Worm (Caenorhabditis elegans): ENCODE measurements around the gene sma-1.

DNA sequence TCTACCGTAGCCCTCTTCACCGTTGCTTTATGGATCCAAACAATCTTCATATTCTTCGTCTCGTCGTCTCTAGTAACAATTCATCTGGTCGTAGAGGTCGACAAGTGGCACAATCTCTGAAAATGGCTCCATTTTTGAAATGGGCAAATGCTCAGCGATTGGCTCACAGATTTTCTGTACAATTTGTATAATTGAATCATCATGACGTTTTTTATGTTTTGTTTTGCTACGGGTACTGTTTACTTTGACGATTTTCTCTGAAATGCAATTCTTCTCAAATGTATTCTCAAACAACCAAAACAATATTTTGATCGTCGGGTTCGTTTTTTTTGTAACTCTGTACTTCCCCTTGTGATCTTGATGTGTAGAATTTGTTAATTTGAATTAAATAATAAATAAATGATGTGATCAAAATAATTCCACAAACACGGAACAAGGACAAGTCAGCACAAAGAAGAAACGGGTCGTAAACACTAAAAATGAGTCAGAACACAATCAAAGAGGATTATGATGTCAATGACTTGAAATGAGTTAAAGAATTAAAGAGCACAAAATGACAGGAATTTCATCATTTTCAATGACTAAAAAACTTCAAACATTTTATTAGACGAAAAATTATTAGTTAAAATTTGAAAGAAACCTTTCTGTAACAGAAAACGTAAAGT, 37.2 kb upstream of the sma-1 start:
- TF ChIP-seq ztf-29 (GFP tag; IDR thresholded peaks at IDR 0.05): no peak
- TF ChIP-seq tab-1 (GFP tag; IDR thresholded peaks at IDR 0.05): no peak
- TF ChIP-seq klf-2 (GFP tag; conservative IDR thresholded peaks at IDR 0.05): no peak
- no peak for TF ChIP-seq ztf-23 (GFP tag; IDR thresholded peaks at IDR 0.05)
- TF ChIP-seq cog-1 (tag; optimal IDR thresholded peaks at IDR 0.05): no peak
- TF ChIP-seq ref-1 (GFP tag; conservative IDR thresholded peaks at IDR 0.05): no peak
- TF ChIP-seq med-1 (GFP tag; optimal IDR thresholded peaks at IDR 0.05; ENCODE audit: insufficient read depth): no peak
- TF ChIP-seq flt-1 (GFP tag; IDR thresholded peaks at IDR 0.05): no peak
- TF ChIP-seq T22C8.4 (GFP tag; IDR thresholded peaks at IDR 0.05): no peak
